Fruit fly (Drosophila melanogaster) whole organism, embryonic: ENCODE measurements around the gene Targ2.

Experiments used
- Abd-B ChIP-seq: fragments of 200-800 bp; sonication (Bioruptor generic); optimal IDR thresholded peaks from 2 replicates; lab custom pipeline; 2018; ENCODE audit warnings: missing biosample characterization, mild to moderate bottlenecking, missing genetic modification characterization, moderate library complexity
- B-H1 ChIP-seq: fragments of 200-800 bp; sonication (Bioruptor generic); IDR thresholded peaks from 3 replicates; pipeline ENCODE4 v1.3.6; 2022; ENCODE audit warnings: missing biosample characterization, missing genetic modification characterization
- Bgb ChIP-seq: fragments of 200-800 bp; sonication (Bioruptor generic); IDR thresholded peaks from 2 replicates; pipeline ENCODE4 v1.3.6; 2022; ENCODE audit warnings: missing biosample characterization, missing genetic modification characterization; ENCODE audit not compliant: partially characterized antibody
- CG10366 ChIP-seq: fragments of 200-800 bp; sonication (Bioruptor generic); IDR thresholded peaks from 2 replicates; pipeline ENCODE4 v1.3.6; 2022; ENCODE audit warnings: missing biosample characterization, missing genetic modification characterization
- CG11723 ChIP-seq: fragments of 200-800 bp; sonication (Bioruptor generic); optimal IDR thresholded peaks from 2 replicates; lab custom pipeline; 2017; ENCODE audit warnings: missing biosample characterization, mild to moderate bottlenecking, missing genetic modification characterization
- CG13624 ChIP-seq: fragments of 200-800 bp; sonication (Bioruptor generic); optimal IDR thresholded peaks from 2 replicates; lab custom pipeline; 2016; ENCODE audit warnings: missing biosample characterization, missing genetic modification characterization
- CG15479 ChIP-seq: fragments of 200-800 bp; sonication (Bioruptor generic); optimal IDR thresholded peaks from 3 replicates; lab custom pipeline; 2019; ENCODE audit warnings: missing biosample characterization, mild to moderate bottlenecking, missing genetic modification characterization, moderate library complexity
- CG15601 ChIP-seq: fragments of 200-800 bp; sonication (Bioruptor generic); optimal IDR thresholded peaks from 3 replicates; lab custom pipeline; 2019; ENCODE audit warnings: missing biosample characterization, mild to moderate bottlenecking, missing genetic modification characterization, moderate library complexity
- CG17385 ChIP-seq: fragments of 200-800 bp; sonication (Bioruptor generic); optimal IDR thresholded peaks from 3 replicates; lab custom pipeline; 2018; ENCODE audit warnings: missing biosample characterization, mild to moderate bottlenecking, missing genetic modification characterization
- CG18599 ChIP-seq: fragments of 200-800 bp; sonication (Bioruptor generic); optimal IDR thresholded peaks from 3 replicates; lab custom pipeline; 2017; ENCODE audit warnings: missing biosample characterization, missing genetic modification characterization, mild to moderate bottlenecking, moderate library complexity, missing genetic modification reagents
- CG2712 ChIP-seq: fragments of 200-800 bp; optimal IDR thresholded peaks from 3 replicates; lab custom pipeline; 2019; ENCODE audit warnings: missing biosample characterization, mild to moderate bottlenecking, missing genetic modification characterization, moderate library complexity
- CG3726 ChIP-seq: fragments of 200-800 bp; sonication (Bioruptor generic); IDR thresholded peaks from 3 replicates; pipeline ENCODE4, ENCODE4 v1.3.6; 2022; ENCODE audit warnings: missing biosample characterization, missing genetic modification characterization
- CG4707 ChIP-seq: fragments of 200-800 bp; sonication (Bioruptor generic); optimal IDR thresholded peaks from 2 replicates; lab custom pipeline; 2018; ENCODE audit warnings: missing biosample characterization, mild to moderate bottlenecking, missing genetic modification characterization, moderate library complexity
- CG6272 ChIP-seq: fragments of 200-800 bp; sonication (Bioruptor generic); IDR thresholded peaks from 2 replicates; pipeline ENCODE4 v1.3.6; 2022; ENCODE audit warnings: missing biosample characterization, missing genetic modification characterization
- CG6654 ChIP-seq: fragments of 200-800 bp; sonication (Bioruptor generic); optimal IDR thresholded peaks from 2 replicates; lab custom pipeline; 2017; ENCODE audit warnings: missing biosample characterization, mild to moderate bottlenecking, missing genetic modification characterization
- CG6683 ChIP-seq: fragments of 200-800 bp; sonication (Bioruptor generic); optimal IDR thresholded peaks from 2 replicates; lab custom pipeline; 2017; ENCODE audit warnings: missing biosample characterization, mild to moderate bottlenecking, missing genetic modification characterization, missing genetic modification reagents
- CG6791 ChIP-seq: fragments of 200-800 bp; sonication (Bioruptor generic); IDR thresholded peaks from 3 replicates; pipeline ENCODE4 v1.3.6; 2022; ENCODE audit warnings: missing biosample characterization, missing genetic modification characterization; ENCODE audit not compliant: partially characterized antibody
- CG7556 ChIP-seq: fragments of 200-800 bp; sonication (Bioruptor generic); optimal IDR thresholded peaks from 2 replicates; lab custom pipeline; 2017; ENCODE audit warnings: missing biosample characterization, mild to moderate bottlenecking, missing genetic modification characterization
- CG7839 ChIP-seq: fragments of 200-800 bp; sonication (Bioruptor generic); optimal IDR thresholded peaks from 3 replicates; lab custom pipeline; 2018; ENCODE audit warnings: missing biosample characterization, mild to moderate bottlenecking, missing genetic modification characterization, moderate library complexity
- CG8089 ChIP-seq: fragments of 200-800 bp; sonication (Bioruptor generic); optimal IDR thresholded peaks from 3 replicates; lab custom pipeline; 2016; ENCODE audit warnings: missing biosample characterization, missing genetic modification characterization
- CG8359 ChIP-seq: fragments of 200-800 bp; sonication (Bioruptor generic); optimal IDR thresholded peaks from 2 replicates; lab custom pipeline; 2017; ENCODE audit warnings: missing biosample characterization, mild to moderate bottlenecking, missing genetic modification characterization, borderline replicate concordance
- CG8924 ChIP-seq: fragments of 200-800 bp; optimal IDR thresholded peaks from 3 replicates; lab custom pipeline; 2019; ENCODE audit warnings: missing biosample characterization, mild to moderate bottlenecking, missing genetic modification characterization, moderate library complexity
- CG9932 ChIP-seq: fragments of 200-800 bp; sonication (Bioruptor generic); IDR thresholded peaks from 2 replicates; pipeline ENCODE4 v1.3.6; 2022; ENCODE audit warnings: missing biosample characterization, missing genetic modification characterization
- Chrac-16 ChIP-seq: fragments of 200-800 bp; sonication (Bioruptor generic); optimal IDR thresholded peaks from 3 replicates; lab custom pipeline; 2016; ENCODE audit warnings: missing biosample characterization, missing genetic modification characterization
- D19A ChIP-seq: fragments of 200-800 bp; optimal IDR thresholded peaks from 3 replicates; lab custom pipeline; 2019; ENCODE audit warnings: missing biosample characterization, mild to moderate bottlenecking, missing genetic modification characterization, moderate library complexity
- Doc3 ChIP-seq: fragments of 200-800 bp; sonication (Bioruptor generic); IDR thresholded peaks from 3 replicates; pipeline ENCODE4 v1.3.6; 2022; ENCODE audit warnings: missing biosample characterization, missing genetic modification characterization; ENCODE audit not compliant: partially characterized antibody
- HLH3B ChIP-seq: fragments of 200-800 bp; sonication (Bioruptor generic); IDR thresholded peaks from 2 replicates; pipeline ENCODE4 v1.3.6; 2022; ENCODE audit warnings: missing biosample characterization, missing genetic modification characterization
- HmgD ChIP-seq: fragments of 200-800 bp; sonication (Bioruptor generic); optimal IDR thresholded peaks from 3 replicates; lab custom pipeline; 2016; ENCODE audit warnings: missing biosample characterization, missing genetic modification characterization
- Lim3 ChIP-seq: fragments of 200-800 bp; sonication (Bioruptor generic); IDR thresholded peaks from 2 replicates; pipeline ENCODE4 v1.3.6; 2022; ENCODE audit warnings: missing biosample characterization, missing genetic modification characterization
- Nf-YA ChIP-seq: fragments of 200-800 bp; sonication (Bioruptor generic); IDR thresholded peaks from 2 replicates; pipeline ENCODE4 v1.3.6; 2022; ENCODE audit warnings: missing biosample characterization, missing genetic modification characterization
- Ssrp ChIP-seq: fragments of 200-800 bp; sonication (Bioruptor generic); optimal IDR thresholded peaks from 2 replicates; lab custom pipeline; 2018; ENCODE audit warnings: missing biosample characterization, mild to moderate bottlenecking, missing genetic modification characterization, moderate library complexity
- ac ChIP-seq: fragments of 200-800 bp; sonication (Bioruptor generic); optimal IDR thresholded peaks from 3 replicates; lab custom pipeline; 2017; ENCODE audit warnings: missing biosample characterization, mild to moderate bottlenecking, missing genetic modification characterization
- al ChIP-seq: fragments of 200-800 bp; sonication (Bioruptor generic); IDR thresholded peaks from 2 replicates; pipeline ENCODE4 v1.3.6; 2022; ENCODE audit warnings: missing biosample characterization, missing genetic modification characterization
- bbx ChIP-seq: fragments of 200-800 bp; sonication (Bioruptor generic); IDR thresholded peaks from 2 replicates; pipeline ENCODE4 v1.3.6; 2022; ENCODE audit warnings: missing biosample characterization, missing genetic modification characterization; ENCODE audit not compliant: partially characterized antibody
- cas ChIP-seq: fragments of 200-800 bp; sonication (Bioruptor generic); IDR thresholded peaks from 2 replicates; pipeline ENCODE4 v1.3.6; 2022; ENCODE audit warnings: missing biosample characterization, missing genetic modification characterization
- ci ChIP-seq: fragments of 200-800 bp; sonication (Bioruptor generic); IDR thresholded peaks from 3 replicates; pipeline ENCODE4 v1.3.6; 2022; ENCODE audit warnings: missing biosample characterization, missing genetic modification characterization
- crc ChIP-seq: fragments of 200-800 bp; sonication (Bioruptor generic); optimal IDR thresholded peaks from 2 replicates; lab custom pipeline; 2016; ENCODE audit warnings: missing biosample characterization, missing genetic modification characterization
- da ChIP-seq: fragments of 200-800 bp; sonication (Bioruptor generic); optimal IDR thresholded peaks from 2 replicates; lab custom pipeline; 2016; ENCODE audit warnings: missing biosample characterization, missing genetic modification characterization
- dati ChIP-seq: fragments of 200-800 bp; sonication (Bioruptor generic); IDR thresholded peaks from 2 replicates; pipeline ENCODE4 v1.3.6; 2022; ENCODE audit warnings: missing biosample characterization, missing genetic modification characterization
- fd96Cb ChIP-seq: fragments of 200-800 bp; sonication (Bioruptor generic); optimal IDR thresholded peaks from 2 replicates; lab custom pipeline; 2018; ENCODE audit warnings: missing biosample characterization, mild to moderate bottlenecking, missing genetic modification characterization, moderate library complexity
- gem ChIP-seq: fragments of 200-800 bp; sonication (Bioruptor generic); optimal IDR thresholded peaks from 2 replicates; lab custom pipeline; 2019; ENCODE audit warnings: missing biosample characterization, mild to moderate bottlenecking, missing genetic modification characterization, moderate library complexity
- her ChIP-seq: fragments of 200-800 bp; sonication (Bioruptor generic); optimal IDR thresholded peaks from 2 replicates; lab custom pipeline; 2016; ENCODE audit warnings: missing biosample characterization, missing genetic modification characterization
- jing ChIP-seq: fragments of 200-800 bp; sonication (Bioruptor generic); optimal IDR thresholded peaks from 2 replicates; lab custom pipeline; 2018; ENCODE audit warnings: missing biosample characterization, mild to moderate bottlenecking, missing genetic modification characterization
- klu ChIP-seq: fragments of 200-800 bp; sonication (Bioruptor generic); IDR thresholded peaks from 2 replicates; pipeline ENCODE4 v1.3.6; 2022; ENCODE audit warnings: missing biosample characterization, missing genetic modification characterization
- kni ChIP-seq: fragments of 200-800 bp; sonication (Bioruptor generic); optimal IDR thresholded peaks from 3 replicates; lab custom pipeline; 2017; ENCODE audit warnings: mild to moderate bottlenecking, missing biosample characterization, missing genetic modification reagents, missing genetic modification characterization
- peb ChIP-seq: fragments of 200-800 bp; sonication (Bioruptor generic); IDR thresholded peaks from 2 replicates; pipeline ENCODE4 v1.3.6; 2022; ENCODE audit warnings: missing biosample characterization, missing genetic modification characterization
- tap ChIP-seq: fragments of 200-800 bp; optimal IDR thresholded peaks from 3 replicates; lab custom pipeline; 2019; ENCODE audit warnings: missing biosample characterization, mild to moderate bottlenecking, missing genetic modification characterization, moderate library complexity
- tll ChIP-seq, 2 experiments: fragments of 200-800 bp in 1 of 2; fragments of >200 bp in 1 of 2; sonication (Bioruptor generic) in 1 of 2; optimal IDR thresholded peaks; 2 replicates each; lab custom pipeline; 2017 to 2019; ENCODE audit warnings: missing biosample characterization in 2 of 2, missing genetic modification characterization in 2 of 2, mild to moderate bottlenecking in 1 of 2, moderate library complexity in 1 of 2
- toy ChIP-seq: fragments of 200-800 bp; sonication (Bioruptor generic); IDR thresholded peaks from 2 replicates; pipeline ENCODE4 v1.3.6; 2022; ENCODE audit warnings: missing biosample characterization, missing genetic modification characterization
- vnd ChIP-seq: fragments of 200-800 bp; sonication (Bioruptor generic); IDR thresholded peaks from 3 replicates; pipeline ENCODE4 v1.3.6; 2022; ENCODE audit warnings: missing biosample characterization, missing genetic modification characterization; ENCODE audit not compliant: partially characterized antibody

Gene Targ2

DNA sequence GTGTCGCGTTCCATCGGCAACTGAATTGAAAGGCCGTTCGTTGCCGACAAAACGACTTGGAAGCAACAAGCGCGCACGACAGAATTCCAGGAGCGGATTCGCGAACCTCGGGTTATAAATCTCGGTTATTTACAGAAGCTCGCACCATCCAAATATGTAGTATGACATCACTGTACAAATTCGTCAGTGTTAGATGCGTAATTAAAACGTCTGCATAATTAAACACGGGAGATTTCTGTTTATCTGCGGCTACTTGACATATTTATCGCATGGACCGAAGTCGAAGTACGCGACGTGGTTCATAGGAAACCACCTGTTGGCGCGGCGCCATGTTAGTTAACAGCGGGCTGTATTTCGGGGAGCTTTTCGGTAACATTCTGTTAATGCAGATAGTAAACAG is 31.1 kb downstream of the Targ2 start, which contains the start of gene Ac78C (continued):
- TF ChIP-seq crc = peak; percentile 88
- no peak for TF ChIP-seq Ssrp (tag; lab: Kevin White, UChicago)
- TF ChIP-seq Abd-B (GFP tag; lab: Kevin White, UChicago) = peak; percentile 79
- peak; percentile 99 for TF ChIP-seq CG15601
- TF ChIP-seq CG8924 (tag; lab: Kevin White, UChicago) = no peak
- TF ChIP-seq CG4707 (GFP tag; lab: Kevin White, UChicago) = no peak
- no peak for TF ChIP-seq CG15479 (GFP tag; lab: Kevin White, UChicago)
- TF ChIP-seq B-H1 (GFP tag; lab: Robert Waterston, UW) = peak; percentile 67
- TF ChIP-seq D19A (tag; lab: Kevin White, UChicago) = no peak
- peak; percentile 74 for TF ChIP-seq fd96Cb (tag; lab: Kevin White, UChicago)
- TF ChIP-seq tap (tag; lab: Kevin White, UChicago) = peak; percentile 76
- TF ChIP-seq toy (GFP tag; lab: Robert Waterston, UW) = peak; percentile 85
- TF ChIP-seq CG6272 (GFP tag; lab: Robert Waterston, UW) = peak; percentile 73
- TF ChIP-seq CG13624 (GFP tag; lab: Kevin White, UChicago) = peak; percentile 96
- TF ChIP-seq klu (GFP tag; lab: Robert Waterston, UW) = peak; percentile 66
- peak; percentile 54 for TF ChIP-seq peb (GFP tag; lab: Robert Waterston, UW)
- TF ChIP-seq bbx (GFP tag; lab: Robert Waterston, UW) = peak; percentile 48; the same call in 1 of the 2 replicates
- peak; percentile 65 for TF ChIP-seq HmgD
- TF ChIP-seq ac (GFP tag; lab: Kevin White, UChicago) = no peak
- TF ChIP-seq CG17385 (GFP tag; lab: Kevin White, UChicago) = peak; percentile 71
- TF ChIP-seq CG6654 = peak; percentile 61
- TF ChIP-seq CG3726 (GFP tag; lab: Robert Waterston, UW) = 0 out of 3 replicates have a peak, but pooled peaks have one; percentile 60
- TF ChIP-seq HLH3B = peak; percentile 90
- peak; percentile 81 for TF ChIP-seq Bgb
- TF ChIP-seq CG11723 = peak; percentile 64
- TF ChIP-seq kni (GFP tag; lab: Kevin White, UChicago) = no peak
- TF ChIP-seq da (GFP tag; lab: Kevin White, UChicago) = peak; percentile 51
- peak; percentile 96 for TF ChIP-seq CG18599 (GFP tag; lab: Kevin White, UChicago)
- no peak for TF ChIP-seq dati (GFP tag; lab: Robert Waterston, UW)
- peak; percentile 86 for TF ChIP-seq CG6683 (GFP tag; lab: Kevin White, UChicago)
- peak; percentile 90 for TF ChIP-seq CG7839 (tag; lab: Kevin White, UChicago)
- TF ChIP-seq al = peak; percentile 81
- no peak for TF ChIP-seq tll (GFP tag; optimal IDR thresholded peaks at IDR 0.05; lab: Kevin White, UChicago)
- TF ChIP-seq cas (GFP tag; lab: Robert Waterston, UW) = peak; percentile 70
- TF ChIP-seq her (GFP tag; lab: Kevin White, UChicago) = peak; percentile 93
- TF ChIP-seq Chrac-16 (GFP tag; lab: Kevin White, UChicago) = peak; percentile 69
- TF ChIP-seq jing = peak; percentile 55
- peak; percentile 26; the same call in 1 of the 2 replicates for TF ChIP-seq Lim3
- TF ChIP-seq CG9932 (GFP tag; lab: Robert Waterston, UW) = peak; percentile 94
- TF ChIP-seq CG10366 (GFP tag; lab: Robert Waterston, UW) = peak; percentile 83
- peak; percentile 16 for TF ChIP-seq CG8359 (GFP tag; lab: Kevin White, UChicago)
- no peak; the same call in 2 of the 3 replicates for TF ChIP-seq CG6791 (GFP tag; lab: Robert Waterston, UW)
- TF ChIP-seq CG2712 = no peak
- peak; percentile 83 for TF ChIP-seq gem (tag; lab: Kevin White, UChicago)
- peak; percentile 31; the same call in 1 of the 3 replicates for TF ChIP-seq vnd (GFP tag; lab: Robert Waterston, UW)
- TF ChIP-seq CG7556 (GFP tag; lab: Kevin White, UChicago) = peak; percentile 27
- no peak for TF ChIP-seq Doc3 (GFP tag; lab: Robert Waterston, UW)
- TF ChIP-seq Nf-YA (GFP tag; lab: Robert Waterston, UW) = peak; percentile 85
- peak; percentile 77 for TF ChIP-seq CG8089 (GFP tag; lab: Kevin White, UChicago)
- TF ChIP-seq ci = peak; percentile 87
